ENCODE assay signal across 1 fruit fly cellular context in the genomic region with DNA sequence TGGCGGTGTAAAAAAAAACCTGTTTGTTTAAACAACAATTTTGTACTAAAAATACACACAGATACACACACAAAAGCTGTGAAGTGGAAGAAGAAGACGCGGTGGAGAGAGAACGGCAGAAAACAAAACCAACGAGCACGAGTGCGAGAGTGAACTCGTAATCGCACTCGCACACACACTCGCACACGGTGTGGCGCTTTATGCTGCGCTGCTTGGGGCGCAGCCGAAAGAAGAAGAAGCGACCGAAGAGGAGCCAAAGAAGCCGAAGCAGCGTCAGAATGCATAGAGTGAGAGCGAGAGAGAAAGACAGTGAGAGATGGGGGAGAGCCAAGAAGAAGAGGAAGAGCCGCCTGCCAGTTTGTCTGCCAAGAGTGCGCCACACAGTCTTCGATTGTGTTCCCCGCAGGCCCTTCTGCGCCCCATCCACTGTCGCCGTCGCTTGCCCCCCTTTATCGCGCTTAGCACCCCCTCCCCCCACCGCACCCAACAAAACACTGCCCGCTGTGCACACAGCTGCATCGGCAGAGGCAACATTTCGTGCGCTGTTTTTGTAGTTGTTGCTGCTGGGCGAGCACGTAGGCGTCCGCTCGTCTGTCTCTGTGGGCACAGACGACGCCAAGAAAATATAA.
TF ChIP-seq lines count a peak whose summit lies in the region.

No protein-coding gene starts in this region.

TF ChIP-seq in whole organism, embryonic, 481 proteins besides CTCF, POLR2A, EP300 and RAD21 (continued from another document):
- TF ChIP-seq tna (GFP tag; IDR thresholded peaks at IDR 0.05; lab: Robert Waterston, UW; ENCODE audit: partially characterized antibody): peak; percentile 47
- peak; percentile 8 for TF ChIP-seq ac (GFP tag; optimal IDR thresholded peaks at IDR 0.05; lab: Kevin White, UChicago)
- TF ChIP-seq lilli (GFP tag; optimal IDR thresholded peaks at IDR 0.05; lab: Kevin White, UChicago): no peak
- 0 out of 3 replicates have a peak, but pooled peaks have one; percentile 32 for TF ChIP-seq CG6791 (GFP tag; IDR thresholded peaks at IDR 0.05; lab: Robert Waterston, UW; ENCODE audit: partially characterized antibody)
- no peak for TF ChIP-seq CG8290 (GFP tag; optimal IDR thresholded peaks at IDR 0.05; lab: Kevin White, UChicago)
- peak in 1 of 2 experiments; percentile 62 for TF ChIP-seq CG8290 (tag; optimal IDR thresholded peaks at IDR 0.05; lab: Kevin White, UChicago)
- TF ChIP-seq Ptx1 (GFP tag; IDR thresholded peaks at IDR 0.05; lab: Robert Waterston, UW): 0 out of 2 replicates have a peak, but pooled peaks have one; percentile 16
- peak; percentile 96 for TF ChIP-seq sr (GFP tag; IDR thresholded peaks at IDR 0.05; lab: Robert Waterston, UW)
- TF ChIP-seq sna (GFP tag; IDR thresholded peaks at IDR 0.05; lab: Robert Waterston, UW; ENCODE audit: partially characterized antibody): 0 out of 2 replicates have a peak, but pooled peaks have one; percentile 24
- no peak for TF ChIP-seq exex (tag; optimal IDR thresholded peaks at IDR 0.05; lab: Kevin White, UChicago)
- TF ChIP-seq CG17802 (tag; optimal IDR thresholded peaks at IDR 0.05; lab: Kevin White, UChicago): no peak
- peak; percentile 32; the same call in 2 of the 3 replicates for TF ChIP-seq Aef1 (GFP tag; IDR thresholded peaks at IDR 0.05; lab: Robert Waterston, UW)
- TF ChIP-seq CG16813 (GFP tag; IDR thresholded peaks at IDR 0.05; lab: Robert Waterston, UW; ENCODE audit: partially characterized antibody): no peak
- peak; percentile 25; the same call in 1 of the 2 replicates for TF ChIP-seq ttk (GFP tag; IDR thresholded peaks at IDR 0.05; lab: Robert Waterston, UW)
- TF ChIP-seq Sry-δ (GFP tag; optimal IDR thresholded peaks at IDR 0.05; lab: Kevin White, UChicago): no peak
- TF ChIP-seq CG6175 (GFP tag; IDR thresholded peaks at IDR 0.05; lab: Robert Waterston, UW): peak; percentile 93
- peak; percentile 31; the same call in 1 of the 2 replicates for TF ChIP-seq rib (GFP tag; IDR thresholded peaks at IDR 0.05; lab: Robert Waterston, UW)
- peak; percentile 60 to 64 for TF ChIP-seq Trl (optimal IDR thresholded peaks at IDR 0.05; lab: Kevin White, UChicago)
- no peak for TF ChIP-seq Trl (GFP tag; optimal IDR thresholded peaks at IDR 0.05; lab: Kevin White, UChicago)
- peak; percentile 39; the same call in 1 of the 3 replicates for TF ChIP-seq HLH4C (GFP tag; IDR thresholded peaks at IDR 0.05; lab: Robert Waterston, UW; ENCODE audit: partially characterized antibody)
- TF ChIP-seq CG32772 (GFP tag; IDR thresholded peaks at IDR 0.05; lab: Robert Waterston, UW): peak; percentile 34; the same call in 1 of the 2 replicates
- peak; percentile 18; the same call in 1 of the 2 replicates for TF ChIP-seq Rfx (GFP tag; IDR thresholded peaks at IDR 0.05; lab: Robert Waterston, UW)
- no peak for TF ChIP-seq CG31388 (GFP tag; optimal IDR thresholded peaks at IDR 0.05; lab: Kevin White, UChicago)
- TF ChIP-seq E2f2 (GFP tag; IDR thresholded peaks at IDR 0.05; lab: Robert Waterston, UW): no peak
- peak; percentile 89 for TF ChIP-seq CG32767 (GFP tag; IDR thresholded peaks at IDR 0.05; lab: Robert Waterston, UW)
- no peak for TF ChIP-seq Jarid2 (GFP tag; optimal IDR thresholded peaks at IDR 0.05; lab: Kevin White, UChicago)
- TF ChIP-seq CG2678 (tag; optimal IDR thresholded peaks at IDR 0.05; lab: Kevin White, UChicago): no peak
- peak; percentile 14; the same call in 1 of the 2 replicates for TF ChIP-seq bbx (GFP tag; IDR thresholded peaks at IDR 0.05; lab: Robert Waterston, UW; ENCODE audit: partially characterized antibody)
- TF ChIP-seq CG18011 (GFP tag; optimal IDR thresholded peaks at IDR 0.05; lab: Kevin White, UChicago): no peak
- no peak for TF ChIP-seq CG13624 (GFP tag; optimal IDR thresholded peaks at IDR 0.05; lab: Kevin White, UChicago)
- TF ChIP-seq crol (GFP tag; IDR thresholded peaks at IDR 0.05; lab: Robert Waterston, UW): peak; percentile 100
- TF ChIP-seq CG7556 (GFP tag; optimal IDR thresholded peaks at IDR 0.05; lab: Kevin White, UChicago): no peak
- TF ChIP-seq CG1832 (GFP tag; optimal IDR thresholded peaks at IDR 0.05; lab: Kevin White, UChicago): peak; percentile 77
- 0 out of 2 replicates have a peak, but pooled peaks have one; percentile 2 for TF ChIP-seq CG9932 (GFP tag; IDR thresholded peaks at IDR 0.05; lab: Robert Waterston, UW)
- no peak for TF ChIP-seq croc (GFP tag; conservative IDR thresholded peaks at IDR 0.05; lab: Robert Waterston, UW)
- TF ChIP-seq pros (GFP tag; optimal IDR thresholded peaks at IDR 0.05; lab: Kevin White, UChicago): peak; percentile 78
- TF ChIP-seq sd (tag; optimal IDR thresholded peaks at IDR 0.05; lab: Kevin White, UChicago): peak; percentile 64
- TF ChIP-seq CG8765 (GFP tag; IDR thresholded peaks at IDR 0.05; lab: Robert Waterston, UW): peak; percentile 45; the same call in 1 of the 2 replicates
- TF ChIP-seq amos (GFP tag; IDR thresholded peaks at IDR 0.05; lab: Robert Waterston, UW; ENCODE audit: partially characterized antibody): 0 out of 2 replicates have a peak, but pooled peaks have one; percentile 16
- peak; percentile 85 for TF ChIP-seq cg (GFP tag; optimal IDR thresholded peaks at IDR 0.05; lab: Kevin White, UChicago)
- TF ChIP-seq cwo (GFP tag; optimal IDR thresholded peaks at IDR 0.05; lab: Kevin White, UChicago): no peak
- no peak for TF ChIP-seq CG12942 (GFP tag; optimal IDR thresholded peaks at IDR 0.05; lab: Kevin White, UChicago)
- TF ChIP-seq lov (optimal IDR thresholded peaks at IDR 0.05; lab: Kevin White, UChicago): no peak
- no peak for TF ChIP-seq lov (GFP tag; IDR thresholded peaks at IDR 0.05; lab: Robert Waterston, UW)
- no peak for TF ChIP-seq CG6765 (GFP tag; optimal IDR thresholded peaks at IDR 0.05; lab: Kevin White, UChicago)
- TF ChIP-seq CG10543 (GFP tag; optimal IDR thresholded peaks at IDR 0.05; lab: Kevin White, UChicago): peak; percentile 51
- TF ChIP-seq CG12155 (GFP tag; optimal IDR thresholded peaks at IDR 0.05; lab: Kevin White, UChicago): no peak
- no peak for TF ChIP-seq zf30C (GFP tag; optimal IDR thresholded peaks at IDR 0.05; lab: Kevin White, UChicago)
- TF ChIP-seq CG11696 (GFP tag; IDR thresholded peaks at IDR 0.05; lab: Robert Waterston, UW): peak; percentile 73
- TF ChIP-seq CG8478 (optimal IDR thresholded peaks at IDR 0.05; lab: Kevin White, UChicago): peak; percentile 7
- peak; percentile 80 for TF ChIP-seq Deaf1 (tag; optimal IDR thresholded peaks at IDR 0.05; lab: Kevin White, UChicago)
- TF ChIP-seq Ada2b (GFP tag; IDR thresholded peaks at IDR 0.05; lab: Robert Waterston, UW): 0 out of 2 replicates have a peak, but pooled peaks have one; percentile 13
- no peak for TF ChIP-seq CG18764 (GFP tag; optimal IDR thresholded peaks at IDR 0.05; lab: Kevin White, UChicago)
- peak; percentile 40 for TF ChIP-seq abd-A (tag; optimal IDR thresholded peaks at IDR 0.05; lab: Kevin White, UChicago)
- TF ChIP-seq CG4360 (GFP tag; IDR thresholded peaks at IDR 0.05; lab: Robert Waterston, UW): peak; percentile 64
- peak in 1 of 2 experiments; percentile 57 for TF ChIP-seq Pdp1 (GFP tag; optimal IDR thresholded peaks at IDR 0.05; lab: Kevin White, UChicago)
- no peak for TF ChIP-seq Side (GFP tag; optimal IDR thresholded peaks at IDR 0.05; lab: Kevin White, UChicago)
- no peak for TF ChIP-seq al (GFP tag; IDR thresholded peaks at IDR 0.05; lab: Robert Waterston, UW)
- peak; percentile 98 for TF ChIP-seq CG17385 (GFP tag; optimal IDR thresholded peaks at IDR 0.05; lab: Kevin White, UChicago)
- no peak for TF ChIP-seq eve (GFP tag; optimal IDR thresholded peaks at IDR 0.05; lab: Kevin White, UChicago)
- TF ChIP-seq fd96Cb (tag; optimal IDR thresholded peaks at IDR 0.05; lab: Kevin White, UChicago): no peak
- no peak for TF ChIP-seq CG12744 (GFP tag; optimal IDR thresholded peaks at IDR 0.05; lab: Kevin White, UChicago)
- TF ChIP-seq otp (GFP tag; IDR thresholded peaks at IDR 0.05; lab: Robert Waterston, UW): 0 out of 3 replicates have a peak, but pooled peaks have one; percentile 19
- TF ChIP-seq Taf1 (GFP tag; IDR thresholded peaks at IDR 0.05; lab: Robert Waterston, UW): no peak
- TF ChIP-seq CG12769 (tag; optimal IDR thresholded peaks at IDR 0.05; lab: Kevin White, UChicago): peak; percentile 40
- TF ChIP-seq ci (GFP tag; IDR thresholded peaks at IDR 0.05; lab: Robert Waterston, UW): peak; percentile 72; the same call in 2 of the 3 replicates
- no peak for TF ChIP-seq GATAe (GFP tag; conservative IDR thresholded peaks at IDR 0.05; lab: Robert Waterston, UW)
- TF ChIP-seq CG7839 (tag; optimal IDR thresholded peaks at IDR 0.05; lab: Kevin White, UChicago): no peak
- TF ChIP-seq Asciz (GFP tag; optimal IDR thresholded peaks at IDR 0.05; lab: Kevin White, UChicago): no peak
- TF ChIP-seq BtbVII (GFP tag; optimal IDR thresholded peaks at IDR 0.05; lab: Kevin White, UChicago): no peak
